Fruit fly (Drosophila melanogaster): ENCODE measurements around the gene mei-41.
A peak's percentile ranks its signal among the peaks of the same experiment; 100 is the strongest.

mei-41 gene

dm6 chrX:16446769-16447168 lies 55.3 kb downstream of the mei-41 start, which contains the start of gene eIF2alpha (continued):
- TF ChIP-seq nmo (GFP tag; optimal IDR thresholded peaks at IDR 0.05) (peak; percentile 23), Atf3 (GFP tag; optimal IDR thresholded peaks at IDR 0.05) (no peak), YL-1 (GFP tag; optimal IDR thresholded peaks at IDR 0.05) (peak; percentile 56), gcm2 (GFP tag; optimal IDR thresholded peaks at IDR 0.05) (no peak), Pdp1 (GFP tag; optimal IDR thresholded peaks at IDR 0.05) (peak in 1 of 2 experiments; percentile 50), CG7372 (GFP tag; IDR thresholded peaks at IDR 0.05) (no peak), CG15601 (tag; optimal IDR thresholded peaks at IDR 0.05) (no peak), ab (GFP tag; optimal IDR thresholded peaks at IDR 0.05) (no peak), chif (GFP tag; optimal IDR thresholded peaks at IDR 0.05) (no peak), pros (GFP tag; optimal IDR thresholded peaks at IDR 0.05) (no peak), CG1603 (tag; optimal IDR thresholded peaks at IDR 0.05) (peak; percentile 75), D19A (tag; optimal IDR thresholded peaks at IDR 0.05) (no peak), Mrtf (GFP tag; IDR thresholded peaks at IDR 0.05) (no peak), nerfin-2 (GFP tag; IDR thresholded peaks at IDR 0.05; ENCODE audit: partially characterized antibody) (peak; percentile 61; the same call in 1 of the 2 replicates), CG33557 (GFP tag; optimal IDR thresholded peaks at IDR 0.05) (no peak), Dll (GFP tag; IDR thresholded peaks at IDR 0.05; ENCODE audit: partially characterized antibody) (peak; percentile 72), bab2 (GFP tag; optimal IDR thresholded peaks at IDR 0.05) (no peak), vfl (GFP tag; optimal IDR thresholded peaks at IDR 0.05) (no peak), CG31224 (GFP tag; IDR thresholded peaks at IDR 0.05) (no peak), gt (GFP tag; IDR thresholded peaks at IDR 0.05) (no peak), CG31365 (tag; optimal IDR thresholded peaks at IDR 0.05) (no peak), sqz (GFP tag; optimal IDR thresholded peaks at IDR 0.05) (no peak), hbn (GFP tag; IDR thresholded peaks at IDR 0.05; ENCODE audit: partially characterized antibody) (peak; percentile 76), ttk (GFP tag; IDR thresholded peaks at IDR 0.05) (no peak), lilli (GFP tag; optimal IDR thresholded peaks at IDR 0.05) (no peak), CG9797 (GFP tag; optimal IDR thresholded peaks at IDR 0.05) (peak; percentile 85), CG2712 (tag; optimal IDR thresholded peaks at IDR 0.05) (peak; percentile 9), CG4617 (GFP tag; optimal IDR thresholded peaks at IDR 0.05; ENCODE audit: borderline replicate concordance) (peak; percentile 58), CG17186 (GFP tag; optimal IDR thresholded peaks at IDR 0.05) (peak; percentile 57), D (optimal IDR thresholded peaks at IDR 0.05) (no peak), D (GFP tag; optimal IDR thresholded peaks at IDR 0.05) (no peak), crc (GFP tag; optimal IDR thresholded peaks at IDR 0.05) (no peak), HLH4C (GFP tag; IDR thresholded peaks at IDR 0.05; ENCODE audit: partially characterized antibody) (peak; percentile 80), HmgZ (tag; optimal IDR thresholded peaks at IDR 0.05) (peak; percentile 64), D19B (GFP tag; optimal IDR thresholded peaks at IDR 0.05) (no peak), CG17829 (tag; optimal IDR thresholded peaks at IDR 0.05) (peak; percentile 41), hkb (optimal IDR thresholded peaks at IDR 0.05) (no peak), hkb (GFP tag; IDR thresholded peaks at IDR 0.05) (0 out of 2 replicates have a peak, but pooled peaks have one; percentile 28), odd (GFP tag; optimal IDR thresholded peaks at IDR 0.05) (no peak), CG15514 (GFP tag; optimal IDR thresholded peaks at IDR 0.05) (peak; percentile 25), CG34224 (GFP tag; IDR thresholded peaks at IDR 0.05; ENCODE audit: partially characterized antibody) (peak; percentile 70), CG4360 (GFP tag; IDR thresholded peaks at IDR 0.05) (peak; percentile 48; the same call in 1 of the 2 replicates), NfI (GFP tag; optimal IDR thresholded peaks at IDR 0.05) (no peak), CG12071 (GFP tag; optimal IDR thresholded peaks at IDR 0.05) (no peak), CG7963 (GFP tag; IDR thresholded peaks at IDR 0.05; ENCODE audit: partially characterized antibody) (peak; percentile 72), CG8290 (GFP tag; optimal IDR thresholded peaks at IDR 0.05) (no peak), CG8290 (tag; optimal IDR thresholded peaks at IDR 0.05) (peak in 1 of 2 experiments; percentile 71), CG10366 (GFP tag; IDR thresholded peaks at IDR 0.05) (no peak), cg (GFP tag; optimal IDR thresholded peaks at IDR 0.05) (peak; percentile 22), CG42726 (GFP tag; IDR thresholded peaks at IDR 0.05; ENCODE audit: partially characterized antibody) (peak; percentile 79), vnd (GFP tag; IDR thresholded peaks at IDR 0.05; ENCODE audit: partially characterized antibody) (peak; percentile 72; the same call in 2 of the 3 replicates)

Measured in whole organism, embryonic.